Fruit fly (Drosophila melanogaster) whole organism, embryonic: ENCODE results near the gene CG32075.

Source experiments
- Aef1 ChIP-seq: fragments of 200-800 bp; sonication (Bioruptor generic); IDR thresholded peaks from 3 replicates; pipeline ENCODE4 v1.3.6; 2022; ENCODE audit warnings: missing biosample characterization, missing genetic modification characterization
- CG11696 ChIP-seq: fragments of 200-800 bp; sonication (Bioruptor generic); IDR thresholded peaks from 2 replicates; pipeline ENCODE4 v1.3.6; 2022; ENCODE audit warnings: missing biosample characterization, missing genetic modification characterization
- CG11723 ChIP-seq: fragments of 200-800 bp; sonication (Bioruptor generic); optimal IDR thresholded peaks from 2 replicates; lab custom pipeline; 2017; ENCODE audit warnings: missing biosample characterization, mild to moderate bottlenecking, missing genetic modification characterization
- CG14667 ChIP-seq: fragments of 200-800 bp; sonication (Bioruptor generic); IDR thresholded peaks from 2 replicates; pipeline ENCODE4 v1.3.6; 2022; ENCODE audit warnings: missing biosample characterization, missing genetic modification characterization
- CG14710 ChIP-seq: fragments of 200-800 bp; sonication (Bioruptor generic); optimal IDR thresholded peaks from 3 replicates; lab custom pipeline; 2019; ENCODE audit warnings: missing biosample characterization, mild to moderate bottlenecking, missing genetic modification characterization, moderate library complexity
- CG31388 ChIP-seq: fragments of 200-800 bp; sonication (Bioruptor generic); optimal IDR thresholded peaks from 2 replicates; lab custom pipeline; 2016; ENCODE audit warnings: missing biosample characterization, missing genetic modification characterization
- CG32767 ChIP-seq: fragments of 200-800 bp; sonication (Bioruptor generic); IDR thresholded peaks from 2 replicates; pipeline ENCODE4 v1.3.6; 2022; ENCODE audit warnings: missing biosample characterization, missing genetic modification characterization
- CG3838 ChIP-seq: fragments of 200-800 bp; sonication (Bioruptor generic); optimal IDR thresholded peaks from 3 replicates; lab custom pipeline; 2016; ENCODE audit warnings: missing biosample characterization, missing genetic modification characterization
- CG43689 ChIP-seq: fragments of 200-800 bp; sonication (Bioruptor generic); IDR thresholded peaks from 2 replicates; pipeline ENCODE4 v1.3.6; 2022; ENCODE audit warnings: missing biosample characterization, missing genetic modification characterization
- CG4730 ChIP-seq: fragments of 200-800 bp; sonication (Bioruptor generic); IDR thresholded peaks from 2 replicates; pipeline ENCODE4 v1.3.6; 2022; ENCODE audit warnings: missing biosample characterization, missing genetic modification characterization
- CG4820 ChIP-seq: fragments of 200-800 bp; sonication (Bioruptor generic); optimal IDR thresholded peaks from 3 replicates; lab custom pipeline; 2016; ENCODE audit warnings: missing biosample characterization, missing genetic modification characterization
- CG5180 ChIP-seq: fragments of 200-800 bp; sonication (Bioruptor generic); optimal IDR thresholded peaks from 3 replicates; lab custom pipeline; 2017; ENCODE audit warnings: missing biosample characterization, missing genetic modification characterization, mild to moderate bottlenecking, moderate library complexity, missing genetic modification reagents
- CG6175 ChIP-seq: fragments of 200-800 bp; sonication (Bioruptor generic); IDR thresholded peaks from 3 replicates; pipeline ENCODE4 v1.3.6; 2022; ENCODE audit warnings: missing biosample characterization, missing genetic modification characterization
- CG6813 ChIP-seq: fragments of 200-800 bp; sonication (Bioruptor generic); optimal IDR thresholded peaks from 2 replicates; lab custom pipeline; 2017; ENCODE audit warnings: missing biosample characterization, missing genetic modification characterization, mild to moderate bottlenecking, moderate library complexity, missing genetic modification reagents
- CG7372 ChIP-seq: fragments of 200-800 bp; sonication (Bioruptor generic); IDR thresholded peaks from 2 replicates; pipeline ENCODE4 v1.3.6; 2022; ENCODE audit warnings: missing biosample characterization, missing genetic modification characterization
- CG7786 ChIP-seq: fragments of 200-800 bp; sonication (Bioruptor generic); optimal IDR thresholded peaks from 2 replicates; lab custom pipeline; 2016; ENCODE audit warnings: missing biosample characterization, missing genetic modification characterization
- CG7987 ChIP-seq: fragments of 200-800 bp; sonication (Bioruptor generic); optimal IDR thresholded peaks from 2 replicates; lab custom pipeline; 2018; ENCODE audit warnings: missing biosample characterization, mild to moderate bottlenecking, missing genetic modification characterization, moderate library complexity
- CG8290 ChIP-seq, 3 experiments: fragments of 200-800 bp; sonication (Bioruptor generic); optimal IDR thresholded peaks; 2 replicates each; lab custom pipeline; 2016 to 2019; ENCODE audit warnings: missing biosample characterization in 3 of 3, missing genetic modification characterization in 3 of 3, mild to moderate bottlenecking in 2 of 3, moderate library complexity in 1 of 3
- CG9727 ChIP-seq: fragments of 200-800 bp; sonication (Bioruptor generic); optimal IDR thresholded peaks from 3 replicates; lab custom pipeline; 2017; ENCODE audit warnings: missing biosample characterization, mild to moderate bottlenecking, missing genetic modification characterization
- Camta ChIP-seq: fragments of 200-800 bp; sonication (Bioruptor generic); optimal IDR thresholded peaks from 2 replicates; lab custom pipeline; 2016; ENCODE audit warnings: missing biosample characterization, missing genetic modification characterization
- Ets65A ChIP-seq: fragments of 200-800 bp; sonication (Bioruptor generic); peaks from one replicate; lab custom pipeline; 2016; ENCODE audit warnings: missing biosample characterization, missing genetic modification characterization
- H15 ChIP-seq: fragments of 200-800 bp; sonication (Bioruptor generic); IDR thresholded peaks from 3 replicates; pipeline ENCODE4 v1.3.6; 2022; ENCODE audit warnings: missing biosample characterization, missing genetic modification characterization
- Med ChIP-seq: fragments of 200-800 bp; sonication (Bioruptor generic); peaks from one replicate; lab custom pipeline; 2016; ENCODE audit warnings: missing biosample characterization, missing genetic modification characterization, mild to moderate bottlenecking, inconsistent platforms, moderate library complexity
- NK7.1 ChIP-seq: fragments of 200-800 bp; sonication (Bioruptor generic); optimal IDR thresholded peaks from 3 replicates; lab custom pipeline; 2016; ENCODE audit warnings: missing biosample characterization, missing genetic modification characterization
- Pdp1 ChIP-seq, 2 experiments: fragments of 200-800 bp; sonication (Bioruptor generic); optimal IDR thresholded peaks; 3 replicates each; lab custom pipeline; 2016; ENCODE audit warnings: missing biosample characterization in 2 of 2, missing genetic modification characterization in 2 of 2, mild to moderate bottlenecking in 1 of 2, moderate library complexity in 1 of 2
- Six4 ChIP-seq: fragments of 200-800 bp; sonication (Bioruptor generic); optimal IDR thresholded peaks from 2 replicates; lab custom pipeline; 2016; ENCODE audit warnings: missing biosample characterization, missing genetic modification characterization
- TFAM ChIP-seq: fragments of 200-800 bp; sonication (Bioruptor generic); optimal IDR thresholded peaks from 2 replicates; lab custom pipeline; 2017; ENCODE audit warnings: missing biosample characterization, missing genetic modification characterization, inconsistent platforms
- Tbp ChIP-seq: fragments of >200 bp; optimal IDR thresholded peaks from 2 replicates; lab custom pipeline; 2018; ENCODE audit warnings: missing biosample characterization, missing genetic modification characterization
- Trl ChIP-seq, 3 experiments: fragments of >200 bp in 2 of 3; fragments of 200-800 bp in 1 of 3; sonication (Bioruptor generic) in 1 of 3; optimal IDR thresholded peaks; 2 replicates in 1 of 3; 3 replicates in 2 of 3; lab custom pipeline; 2016 to 2017; ENCODE audit warnings: missing biosample characterization in 1 of 3, missing genetic modification characterization in 1 of 3
- az2 ChIP-seq: fragments of 200-800 bp; sonication (Bioruptor generic); optimal IDR thresholded peaks from 3 replicates; lab custom pipeline; 2016; ENCODE audit warnings: missing biosample characterization, missing genetic modification characterization
- danr ChIP-seq: fragments of 200-800 bp; sonication (Bioruptor generic); IDR thresholded peaks from 2 replicates; pipeline ENCODE4 v1.3.6; 2022; ENCODE audit warnings: missing biosample characterization, missing genetic modification characterization
- dm ChIP-seq: fragments of 200-800 bp; sonication (Bioruptor generic); optimal IDR thresholded peaks from 3 replicates; lab custom pipeline; 2016; ENCODE audit warnings: missing biosample characterization, missing genetic modification characterization
- exex ChIP-seq: fragments of 200-800 bp; sonication (Bioruptor generic); optimal IDR thresholded peaks from 4 replicates; lab custom pipeline; 2018; ENCODE audit warnings: missing biosample characterization, mild to moderate bottlenecking, missing genetic modification characterization, moderate library complexity
- grn ChIP-seq: fragments of 200-800 bp; sonication (Bioruptor generic); optimal IDR thresholded peaks from 3 replicates; lab custom pipeline; 2017; ENCODE audit warnings: missing biosample characterization, missing genetic modification characterization
- jigr1 ChIP-seq: fragments of 200-800 bp; sonication (Bioruptor generic); IDR thresholded peaks from 3 replicates; pipeline ENCODE4 v1.3.6; 2022; ENCODE audit warnings: missing biosample characterization, missing genetic modification characterization
- mam ChIP-seq: fragments of 200-800 bp; sonication (Bioruptor generic); optimal IDR thresholded peaks from 3 replicates; lab custom pipeline; 2016; ENCODE audit warnings: missing biosample characterization, missing genetic modification characterization
- mirr ChIP-seq: fragments of 200-800 bp; sonication (Bioruptor generic); optimal IDR thresholded peaks from 3 replicates; lab custom pipeline; 2018; ENCODE audit warnings: missing biosample characterization, mild to moderate bottlenecking, missing genetic modification characterization
- nerfin-2 ChIP-seq: fragments of 200-800 bp; sonication (Bioruptor generic); IDR thresholded peaks from 2 replicates; pipeline ENCODE4 v1.3.6; 2022; ENCODE audit warnings: missing biosample characterization, missing genetic modification characterization; ENCODE audit not compliant: partially characterized antibody
- prd ChIP-seq, 3 experiments: fragments of >200 bp in 2 of 3; fragments of 200-800 bp in 1 of 3; sonication (Bioruptor generic) in 1 of 3; optimal IDR thresholded peaks in 2 of 3; IDR thresholded peaks in 1 of 3; 2 replicates in 2 of 3; 3 replicates in 1 of 3; pipeline versions ENCODE4 v1.3.6 to Lab custom; 2017 to 2022; ENCODE audit warnings: missing biosample characterization in 1 of 3, missing genetic modification characterization in 1 of 3
- pzg ChIP-seq: fragments of 200-800 bp; sonication (Bioruptor generic); optimal IDR thresholded peaks from 3 replicates; lab custom pipeline; 2018; ENCODE audit warnings: missing biosample characterization, mild to moderate bottlenecking, missing genetic modification characterization, moderate library complexity
- slp2 ChIP-seq: fragments of 200-800 bp; sonication (Bioruptor generic); optimal IDR thresholded peaks from 2 replicates; lab custom pipeline; 2016; ENCODE audit warnings: missing biosample characterization, missing genetic modification characterization
- ttk ChIP-seq: fragments of 200-800 bp; sonication (Bioruptor generic); IDR thresholded peaks from 2 replicates; pipeline ENCODE4 v2.1.2; 2022; ENCODE audit warnings: missing biosample characterization, missing genetic modification characterization
- tup ChIP-seq: fragments of 200-800 bp; sonication (Bioruptor generic); optimal IDR thresholded peaks from 2 replicates; lab custom pipeline; 2016; ENCODE audit warnings: missing biosample characterization, mild to moderate bottlenecking, missing genetic modification characterization, moderate library complexity
- zen2 ChIP-seq: fragments of 200-800 bp; sonication (Bioruptor generic); IDR thresholded peaks from 3 replicates; pipeline ENCODE4 v1.3.6; 2022; ENCODE audit warnings: missing biosample characterization, missing genetic modification characterization; ENCODE audit not compliant: partially characterized antibody
- zfh1 ChIP-seq: fragments of 200-800 bp; sonication (Bioruptor generic); IDR thresholded peaks from 3 replicates; pipeline ENCODE4 v1.3.6; 2022; ENCODE audit warnings: missing biosample characterization, missing genetic modification characterization
- zfh2 ChIP-seq: fragments of 200-800 bp; sonication (Bioruptor generic); optimal IDR thresholded peaks from 2 replicates; lab custom pipeline; 2016; ENCODE audit warnings: missing biosample characterization, missing genetic modification characterization

Gene CG32075

dm6 chr3L:11074043-11074853 lies 9.5 kb upstream of the CG32075 start, which contains the start of the genes Pfdn2 and Noc1 (continued):
- TF ChIP-seq danr (GFP tag; lab: Robert Waterston, UW) (0 out of 2 replicates have a peak, but pooled peaks have one; percentile 9), mam (GFP tag; lab: Kevin White, UChicago) (peak; percentile 43), Ets65A (GFP tag; lab: Kevin White, UChicago) (peak; percentile 83), zfh1 (GFP tag; lab: Robert Waterston, UW) (peak; percentile 52; the same call in 2 of the 3 replicates), CG32767 (GFP tag; lab: Robert Waterston, UW) (0 out of 2 replicates have a peak, but pooled peaks have one; percentile 30), Trl (optimal IDR thresholded peaks at IDR 0.05; lab: Kevin White, UChicago) (no peak), Trl (GFP tag; optimal IDR thresholded peaks at IDR 0.05; lab: Kevin White, UChicago) (peak; percentile 32), CG5180 (no peak), Aef1 (GFP tag; lab: Robert Waterston, UW) (peak; percentile 55; the same call in 1 of the 3 replicates), jigr1 (GFP tag; lab: Robert Waterston, UW) (0 out of 3 replicates have a peak, but pooled peaks have one; percentile 27), zfh2 (GFP tag; lab: Kevin White, UChicago) (peak; percentile 27), pzg (GFP tag; lab: Kevin White, UChicago) (peak; percentile 37), CG6813 (GFP tag; lab: Kevin White, UChicago) (no peak), CG11723 (no peak), Tbp (GFP tag; lab: Kevin White, UChicago) (no peak), Six4 (GFP tag; lab: Kevin White, UChicago) (peak; percentile 47), CG7987 (no peak), H15 (no peak), CG8290 (GFP tag; optimal IDR thresholded peaks at IDR 0.05; lab: Kevin White, UChicago) (peak; percentile 57), CG8290 (tag; optimal IDR thresholded peaks at IDR 0.05; lab: Kevin White, UChicago) (no peak), dm (GFP tag; lab: Kevin White, UChicago) (peak; percentile 57), CG7372 (GFP tag; lab: Robert Waterston, UW) (no peak), ttk (0 out of 2 replicates have a peak, but pooled peaks have one; percentile 27)
- TF ChIP-seq, all 482 proteins: peak for 140

- TF ChIP-seq CG7786 (GFP tag; lab: Kevin White, UChicago) = no peak
- no peak for TF ChIP-seq NK7.1 (GFP tag; lab: Kevin White, UChicago)
- peak; percentile 83 for TF ChIP-seq CG11696 (GFP tag; lab: Robert Waterston, UW)
- TF ChIP-seq grn (GFP tag; lab: Kevin White, UChicago) = peak; percentile 30
- peak; percentile 79 for TF ChIP-seq exex (tag; lab: Kevin White, UChicago)
- TF ChIP-seq Pdp1 (GFP tag; optimal IDR thresholded peaks at IDR 0.05; lab: Kevin White, UChicago) = no peak
- peak; percentile 18 for TF ChIP-seq Med (GFP tag; lab: Kevin White, UChicago)
- TF ChIP-seq slp2 (GFP tag; lab: Kevin White, UChicago) = no peak
- TF ChIP-seq mirr (GFP tag; lab: Kevin White, UChicago) = peak; percentile 79
- 0 out of 2 replicates have a peak, but pooled peaks have one; percentile 27 for TF ChIP-seq nerfin-2 (GFP tag; lab: Robert Waterston, UW)
Measured at dm6 chr3L:11071057-11071456, 6.3 kb upstream of the CG32075 start.

- no peak for TF ChIP-seq CG9727 (GFP tag; lab: Kevin White, UChicago)
- 0 out of 3 replicates have a peak, but pooled peaks have one; percentile 39 for TF ChIP-seq CG6175
- no peak for TF ChIP-seq CG4820 (GFP tag; lab: Kevin White, UChicago)
- TF ChIP-seq TFAM (GFP tag; lab: Kevin White, UChicago) = no peak
- no peak for TF ChIP-seq tup
- TF ChIP-seq CG14710 = no peak
- TF ChIP-seq zen2 (GFP tag; lab: Robert Waterston, UW) = no peak
- no peak for TF ChIP-seq CG14667 (GFP tag; lab: Robert Waterston, UW)
- no peak for TF ChIP-seq prd (optimal IDR thresholded peaks at IDR 0.05; lab: Kevin White, UChicago)
- no peak for TF ChIP-seq prd (GFP tag; IDR thresholded peaks at IDR 0.05; lab: Robert Waterston, UW)
- no peak for TF ChIP-seq CG43689 (GFP tag; lab: Robert Waterston, UW)
- no peak for TF ChIP-seq CG4730 (GFP tag; lab: Robert Waterston, UW)
- no peak for TF ChIP-seq CG3838 (GFP tag; lab: Kevin White, UChicago)
- TF ChIP-seq az2 = no peak
- no peak for TF ChIP-seq Camta (GFP tag; lab: Kevin White, UChicago)
- TF ChIP-seq CG31388 (GFP tag; lab: Kevin White, UChicago) = no peak
- peak; percentile 23 for TF ChIP-seq mirr (GFP tag; lab: Kevin White, UChicago)
Measured at dm6 chr3L:11070372-11070854, 5.7 kb upstream of the CG32075 start, which contains the start of gene Mocs1. Gene Mocs1 (plus strand): TSS chr3L:11070526.
